Fruit fly (Drosophila melanogaster): Measurements from ENCODE around the gene Ubc84D.

The Ubc84D gene

DNA sequence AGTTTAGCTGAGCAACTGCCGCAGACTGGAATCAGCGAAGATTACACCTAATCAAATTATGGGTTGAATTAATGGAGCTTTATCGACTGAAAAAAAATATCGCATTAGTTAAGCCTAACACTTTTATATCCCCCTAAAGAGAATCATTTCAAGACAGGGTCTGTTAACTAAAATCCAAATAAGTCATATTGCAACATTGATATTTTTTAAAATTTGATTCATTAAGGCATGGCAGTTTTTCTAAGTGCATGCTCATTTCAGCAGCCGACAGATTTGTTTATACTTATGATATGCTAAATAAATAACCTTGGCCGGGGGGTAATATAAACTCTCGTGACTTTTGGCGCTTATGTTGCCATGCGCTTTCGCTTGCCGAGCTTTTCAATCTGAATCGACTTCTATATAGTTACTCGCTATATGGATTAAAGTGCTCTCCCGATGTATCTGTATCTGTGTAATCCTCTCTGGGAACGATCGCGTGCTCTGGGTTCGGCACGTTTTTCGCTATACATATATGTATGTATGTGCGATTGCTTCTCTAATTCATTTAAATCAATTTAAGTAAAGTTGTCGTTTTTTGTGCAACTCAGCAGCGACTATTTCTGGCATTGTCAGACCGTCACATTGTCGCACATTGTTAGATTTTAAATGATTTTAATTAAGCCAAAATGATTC is 12.8 kb downstream of the Ubc84D start (continued):
- TF ChIP-seq C15 (GFP tag; IDR thresholded peaks at IDR 0.05) (peak; percentile 77), CG8944 (GFP tag; optimal IDR thresholded peaks at IDR 0.05) (peak; percentile 77), Kr (GFP tag; optimal IDR thresholded peaks at IDR 0.05) (no peak), CG15696 (tag; optimal IDR thresholded peaks at IDR 0.05) (peak; percentile 27), oc (tag; optimal IDR thresholded peaks at IDR 0.05) (no peak), Dad (GFP tag; optimal IDR thresholded peaks at IDR 0.05) (peak; percentile 78), jing (GFP tag; optimal IDR thresholded peaks at IDR 0.05) (peak; percentile 42), slbo (GFP tag; IDR thresholded peaks at IDR 0.05) (peak; percentile 97), kay (GFP tag; optimal IDR thresholded peaks at IDR 0.05) (peak; percentile 79), HLH4C (GFP tag; IDR thresholded peaks at IDR 0.05; ENCODE audit: partially characterized antibody) (no peak), corto (GFP tag; optimal IDR thresholded peaks at IDR 0.05) (no peak), crc (GFP tag; optimal IDR thresholded peaks at IDR 0.05) (peak; percentile 83), sens (GFP tag) (peak; percentile 92), Jarid2 (GFP tag; optimal IDR thresholded peaks at IDR 0.05) (peak; percentile 40), CoRest (tag; optimal IDR thresholded peaks at IDR 0.05) (peak; percentile 86), Hsf (GFP tag; optimal IDR thresholded peaks at IDR 0.05) (peak; percentile 86), ind (GFP tag; optimal IDR thresholded peaks at IDR 0.05) (peak; percentile 84), Hand (GFP tag; optimal IDR thresholded peaks at IDR 0.05) (peak; percentile 71), wek (GFP tag; optimal IDR thresholded peaks at IDR 0.05) (no peak), CG3407 (GFP tag; optimal IDR thresholded peaks at IDR 0.05) (no peak), pb (GFP tag; optimal IDR thresholded peaks at IDR 0.05) (peak; percentile 62), otp (GFP tag; IDR thresholded peaks at IDR 0.05) (no peak; the same call in 2 of the 3 replicates), CG6175 (GFP tag; IDR thresholded peaks at IDR 0.05) (peak; percentile 85), trem (tag; optimal IDR thresholded peaks at IDR 0.05) (no peak), lola (GFP tag; optimal IDR thresholded peaks at IDR 0.05) (no peak), CG2678 (tag; optimal IDR thresholded peaks at IDR 0.05) (peak; percentile 90), CG1602 (GFP tag; optimal IDR thresholded peaks at IDR 0.05) (peak; percentile 66), CG2889 (GFP tag; IDR thresholded peaks at IDR 0.05) (peak; percentile 86), MESR4 (GFP tag; optimal IDR thresholded peaks at IDR 0.05) (no peak), CG6813 (GFP tag; optimal IDR thresholded peaks at IDR 0.05) (peak; percentile 65), CG8089 (GFP tag; optimal IDR thresholded peaks at IDR 0.05) (peak; percentile 55), twi (tag; optimal IDR thresholded peaks at IDR 0.05) (no peak), CG33213 (GFP tag; optimal IDR thresholded peaks at IDR 0.05) (peak; percentile 66), CG3281 (GFP tag; optimal IDR thresholded peaks at IDR 0.05) (peak; percentile 93), CG13894 (tag; optimal IDR thresholded peaks at IDR 0.05) (peak; percentile 82), emc (GFP tag; optimal IDR thresholded peaks at IDR 0.05) (peak; percentile 85), fu2 (GFP tag; optimal IDR thresholded peaks at IDR 0.05) (peak; percentile 87), Sox100B (GFP tag; optimal IDR thresholded peaks at IDR 0.05) (peak; percentile 17), Fer3 (tag; optimal IDR thresholded peaks at IDR 0.05) (peak; percentile 91), pfk (GFP tag; optimal IDR thresholded peaks at IDR 0.05) (no peak), Nf-YC (tag; optimal IDR thresholded peaks at IDR 0.05) (peak; percentile 0), nau (GFP tag; optimal IDR thresholded peaks at IDR 0.05) (peak; percentile 69), ase (GFP tag; IDR thresholded peaks at IDR 0.05) (no peak; the same call in 1 of the 3 replicates), odd (GFP tag; optimal IDR thresholded peaks at IDR 0.05) (peak; percentile 55), ems (GFP tag; optimal IDR thresholded peaks at IDR 0.05) (peak; percentile 87), CG13296 (GFP tag; optimal IDR thresholded peaks at IDR 0.05) (peak; percentile 81), CG31224 (GFP tag; IDR thresholded peaks at IDR 0.05) (peak; percentile 83), CG1832 (GFP tag; optimal IDR thresholded peaks at IDR 0.05) (no peak), hb (GFP tag; IDR thresholded peaks at IDR 0.05; ENCODE audit: partially characterized antibody) (no peak)
